Worm (Caenorhabditis elegans): Measurements from ENCODE around the gene ceh-60.

ceh-60 gene

DNA sequence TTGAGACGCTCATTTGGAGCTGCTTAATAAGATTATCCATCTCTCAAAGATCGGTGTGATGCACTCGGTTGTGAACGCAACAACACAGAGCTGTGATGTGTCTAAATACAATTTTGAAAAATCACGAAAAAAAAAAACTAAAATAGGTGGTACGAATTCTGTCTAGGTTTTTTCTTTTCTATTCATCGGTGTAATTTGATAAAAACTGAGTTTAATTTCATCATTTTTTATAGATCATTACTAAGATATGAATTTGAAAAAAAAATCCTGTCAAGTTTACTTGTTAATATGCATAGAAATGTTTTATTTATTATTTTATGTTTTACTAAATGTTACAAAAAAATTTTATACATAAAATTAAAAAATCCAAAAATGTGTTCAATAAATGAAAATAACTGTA is at the start of gene ceh-60:
TSS of gene ceh-60 (minus strand) at position 101 of the 400 bp plus-strand sequence.
- no peak for TF ChIP-seq lin-15B (tag; optimal IDR thresholded peaks at IDR 0.05)
- no peak for TF ChIP-seq daf-16 (GFP tag; optimal IDR thresholded peaks at IDR 0.05)
- no peak for TF ChIP-seq daf-16 (tag; optimal IDR thresholded peaks at IDR 0.05)
- TF ChIP-seq aha-1 (tag): no peak
- TF ChIP-seq ZK546.5 (tag; optimal IDR thresholded peaks at IDR 0.05): no peak
- TF ChIP-seq aly-2 (tag; optimal IDR thresholded peaks at IDR 0.05): no peak
- TF ChIP-seq dmd-6 (GFP tag; IDR thresholded peaks at IDR 0.05): no peak
- TF ChIP-seq T20F7.1 (GFP tag; optimal IDR thresholded peaks at IDR 0.05): no peak
- TF ChIP-seq ZK337.2 (GFP tag; IDR thresholded peaks at IDR 0.05): no peak
- no peak for TF ChIP-seq T26A8.4 (GFP tag; IDR thresholded peaks at IDR 0.05)
- TF ChIP-seq ceh-82 (tag; optimal IDR thresholded peaks at IDR 0.05): no peak
- TF ChIP-seq ces-1 (GFP tag; optimal IDR thresholded peaks at IDR 0.05): no peak
- no peak for TF ChIP-seq hlh-30 (tag; optimal IDR thresholded peaks at IDR 0.05; ENCODE audit: insufficient read depth)
- TF ChIP-seq snpc-4 (tag; optimal IDR thresholded peaks at IDR 0.05): no peak
- TF ChIP-seq nhr-25 (tag; optimal IDR thresholded peaks at IDR 0.05; ENCODE audit: borderline replicate concordance, insufficient read depth): no peak
- TF ChIP-seq ama-1 (optimal IDR thresholded peaks at IDR 0.05): no peak
- no peak for TF ChIP-seq Y48G9A.11 (GFP tag; IDR thresholded peaks at IDR 0.05)
- no peak for TF ChIP-seq zip-2 (tag; optimal IDR thresholded peaks at IDR 0.05)

DNA sequence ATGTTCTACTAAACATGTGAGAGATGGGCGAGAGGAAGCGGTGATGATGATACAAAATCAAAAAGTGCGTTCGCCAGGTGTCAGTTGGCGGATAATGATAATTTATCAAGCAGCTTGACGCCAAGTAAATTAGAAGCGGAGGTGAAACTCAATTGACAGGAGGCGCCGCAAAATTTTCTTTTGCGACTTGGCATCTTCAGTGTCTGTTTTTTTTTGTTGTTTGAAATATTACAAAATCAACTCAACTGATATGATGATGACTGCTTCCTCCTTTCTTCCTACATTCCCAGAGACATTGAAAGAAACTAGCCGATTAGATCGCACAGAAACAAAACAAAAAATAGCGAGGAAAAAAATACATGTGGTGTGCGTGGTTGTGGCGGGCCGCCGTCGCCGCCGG is 46.0 kb upstream of the ceh-60 start:
- TF ChIP-seq rbr-2 (tag; optimal IDR thresholded peaks at IDR 0.05) (no peak), unc-62 (GFP tag; optimal IDR thresholded peaks at IDR 0.05 in 1 of 2) (peak in 1 of 2 experiments; percentile 95), unc-62 (tag; optimal IDR thresholded peaks at IDR 0.05) (no peak)

DNA sequence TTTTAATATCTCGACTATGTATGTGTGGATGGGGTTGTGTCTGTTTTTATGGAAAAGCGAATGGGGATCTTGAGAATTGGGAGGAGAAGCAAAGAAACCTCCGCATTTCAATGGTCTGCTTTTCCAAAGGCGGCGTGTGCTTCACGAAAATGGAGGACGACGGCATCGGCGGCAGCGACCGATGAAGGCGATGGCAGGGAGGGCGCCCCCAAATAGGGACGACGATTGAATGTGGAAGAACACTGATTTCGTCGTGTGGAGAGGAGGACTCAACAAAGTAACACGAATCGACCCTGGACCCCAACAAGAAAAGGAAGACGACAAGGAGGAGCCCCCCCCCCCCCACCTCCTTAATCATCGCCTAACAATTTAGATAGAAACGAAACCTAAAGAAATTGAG is 43.0 kb upstream of the ceh-60 start:
- TF ChIP-seq set-16 (GFP tag; IDR thresholded peaks at IDR 0.05): peak; percentile 57
- TF ChIP-seq zfp-3 (GFP tag; conservative IDR thresholded peaks at IDR 0.05): no peak

DNA sequence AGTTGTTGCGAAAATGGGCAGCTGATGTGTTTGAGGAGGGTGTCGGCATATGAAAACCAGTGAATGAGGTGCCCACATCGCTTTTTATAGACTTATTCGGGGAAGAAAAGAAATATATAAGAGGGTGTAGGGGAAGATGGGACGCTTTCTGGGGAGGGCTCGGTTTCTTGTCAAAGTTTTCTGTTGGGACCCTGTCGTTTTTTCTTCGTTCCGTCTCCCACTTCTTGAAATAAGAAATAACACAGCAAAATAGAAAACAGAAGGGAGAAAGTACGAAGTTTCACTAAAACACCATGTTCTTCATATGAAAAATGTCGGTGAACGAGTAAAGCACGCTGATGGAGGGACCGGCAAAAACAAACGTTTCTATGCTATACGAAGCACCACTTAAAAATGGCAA is 39.7 kb upstream of the ceh-60 start, which contains the start of gene dop-3:
TSS of gene dop-3 (minus strand) at position 101 of the 400 bp plus-strand sequence.
- TF ChIP-seq dpl-1 (GFP tag; optimal IDR thresholded peaks at IDR 0.05) (no peak), unc-62 (GFP tag; optimal IDR thresholded peaks at IDR 0.05 in 1 of 2) (peak in 1 of 2 experiments; percentile 71), unc-62 (tag; optimal IDR thresholded peaks at IDR 0.05) (no peak)

- TF ChIP-seq R02D3.7 (tag; optimal IDR thresholded peaks at IDR 0.05) (no peak), unc-62 (GFP tag; optimal IDR thresholded peaks at IDR 0.05 in 1 of 2) (peak in 1 of 2 experiments; percentile 53), unc-62 (tag; optimal IDR thresholded peaks at IDR 0.05) (no peak), egl-43 (GFP tag; IDR thresholded peaks at IDR 0.05) (0 out of 2 replicates have a peak, but pooled peaks have one; percentile 12), dmd-6 (GFP tag; IDR thresholded peaks at IDR 0.05) (peak; percentile 57), unc-130 (GFP tag; optimal IDR thresholded peaks at IDR 0.05) (no peak)
These were observed 32.5 kb upstream of the ceh-60 start, which contains the start of gene aaim-1 for ce11 chrX:6562378-6562856. Gene aaim-1, minus strand, starts transcription at chrX:6562428.

DNA sequence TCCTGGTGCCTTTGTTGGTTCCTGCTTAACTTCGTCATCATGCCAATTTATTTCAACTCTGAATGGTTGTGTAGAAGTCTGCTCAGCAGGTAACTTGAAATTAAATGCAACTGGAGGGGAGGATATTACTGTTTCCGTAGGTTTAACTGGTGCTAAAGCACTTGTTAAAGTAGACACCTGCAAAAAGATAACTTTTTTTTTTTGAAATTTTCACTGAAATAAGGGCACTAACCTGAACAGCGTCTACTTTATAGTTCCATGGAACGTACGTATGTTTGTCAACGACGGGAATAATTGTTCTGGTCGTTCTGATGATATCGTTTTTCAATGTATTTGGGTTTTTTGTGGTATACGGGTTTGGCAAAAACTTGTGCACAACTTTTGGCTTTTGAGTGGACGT is 30.5 kb upstream of the ceh-60 start:
- TF ChIP-seq unc-62 (GFP tag; optimal IDR thresholded peaks at IDR 0.05 in 1 of 2) (peak in 1 of 2 experiments; percentile 98), unc-62 (tag; optimal IDR thresholded peaks at IDR 0.05) (no peak), skn-1 (tag; optimal IDR thresholded peaks at IDR 0.05) (no peak), tag-97 (GFP tag; IDR thresholded peaks at IDR 0.05) (no peak)

ce11 chrX:6553634-6554033 is 23.7 kb upstream of the ceh-60 start:
- TF ChIP-seq aha-1 (tag) (peak; percentile 97), nhr-237 (tag; optimal IDR thresholded peaks at IDR 0.05) (no peak), saeg-2 (GFP tag; IDR thresholded peaks at IDR 0.05) (no peak)
